Fruit fly (Drosophila melanogaster): ENCODE results near the gene CG32259.

CG32259 gene

dm6 chr3L:4047635-4048034, 21.5 kb upstream of the CG32259 start, which contains the start of gene Dpy-30L2:
Dpy-30L2 (minus strand) TSS chr3L:4047735.
- TF ChIP-seq cic (GFP tag; optimal IDR thresholded peaks at IDR 0.05) (no peak), CG7101 (tag; optimal IDR thresholded peaks at IDR 0.05) (no peak), CG14711 (tag; optimal IDR thresholded peaks at IDR 0.05) (no peak), tj (GFP tag; optimal IDR thresholded peaks at IDR 0.05) (no peak), Mnt (GFP tag; optimal IDR thresholded peaks at IDR 0.05) (no peak), cnc (optimal IDR thresholded peaks at IDR 0.05) (no peak), bab1 (GFP tag; optimal IDR thresholded peaks at IDR 0.05) (no peak), Crg-1 (GFP tag; optimal IDR thresholded peaks at IDR 0.05) (no peak), kay (GFP tag; ENCODE audit: borderline replicate concordance) (no peak), toe (GFP tag; optimal IDR thresholded peaks at IDR 0.05) (no peak), pad (GFP tag; optimal IDR thresholded peaks at IDR 0.05) (no peak), ovo (GFP tag; optimal IDR thresholded peaks at IDR 0.05) (no peak), CG12768 (GFP tag; optimal IDR thresholded peaks at IDR 0.05) (no peak), CG5204 (GFP tag; optimal IDR thresholded peaks at IDR 0.05) (no peak), CG1620 (GFP tag; optimal IDR thresholded peaks at IDR 0.05) (no peak), CG11617 (GFP tag; optimal IDR thresholded peaks at IDR 0.05) (no peak)

dm6 chr3L:4049082-4049481, 20.1 kb upstream of the CG32259 start:
- TF ChIP-seq CG5204 (GFP tag; optimal IDR thresholded peaks at IDR 0.05), result no peak
- no peak for TF ChIP-seq CG12768 (GFP tag; optimal IDR thresholded peaks at IDR 0.05)
- TF ChIP-seq Hr96 (GFP tag; optimal IDR thresholded peaks at IDR 0.05), result no peak
- no peak for TF ChIP-seq Crg-1 (GFP tag; optimal IDR thresholded peaks at IDR 0.05)
- no peak for TF ChIP-seq cic (GFP tag; optimal IDR thresholded peaks at IDR 0.05)
- TF ChIP-seq toe (GFP tag; optimal IDR thresholded peaks at IDR 0.05), result no peak
- no peak for TF ChIP-seq CG7101 (tag; optimal IDR thresholded peaks at IDR 0.05)
- no peak for TF ChIP-seq ovo (GFP tag; optimal IDR thresholded peaks at IDR 0.05)
- TF ChIP-seq Mnt (GFP tag; optimal IDR thresholded peaks at IDR 0.05), result no peak
- no peak for TF ChIP-seq CG14711 (tag; optimal IDR thresholded peaks at IDR 0.05)
- TF ChIP-seq tj (GFP tag; optimal IDR thresholded peaks at IDR 0.05), result no peak
- no peak for TF ChIP-seq kay (GFP tag; ENCODE audit: borderline replicate concordance)
- no peak for TF ChIP-seq bab1 (GFP tag; optimal IDR thresholded peaks at IDR 0.05)
- TF ChIP-seq pad (GFP tag; optimal IDR thresholded peaks at IDR 0.05), result no peak
- no peak for TF ChIP-seq CG11617 (GFP tag; optimal IDR thresholded peaks at IDR 0.05)
- no peak for TF ChIP-seq Clk (GFP tag; optimal IDR thresholded peaks at IDR 0.05)
- no peak for TF ChIP-seq CG33017 (tag; optimal IDR thresholded peaks at IDR 0.05)
- TF ChIP-seq CG1620 (GFP tag; optimal IDR thresholded peaks at IDR 0.05), result no peak
- TF ChIP-seq cnc (optimal IDR thresholded peaks at IDR 0.05), result no peak
- no peak for TF ChIP-seq CG7045 (GFP tag; optimal IDR thresholded peaks at IDR 0.05)

dm6 chr3L:4055438-4055962, 13.7 kb upstream of the CG32259 start:
- TF ChIP-seq cic (GFP tag; optimal IDR thresholded peaks at IDR 0.05) (no peak), ovo (GFP tag; optimal IDR thresholded peaks at IDR 0.05) (no peak), toe (GFP tag; optimal IDR thresholded peaks at IDR 0.05) (no peak), tj (GFP tag; optimal IDR thresholded peaks at IDR 0.05) (no peak), Hr96 (GFP tag; optimal IDR thresholded peaks at IDR 0.05) (no peak), bab1 (GFP tag; optimal IDR thresholded peaks at IDR 0.05) (no peak), CG5204 (GFP tag; optimal IDR thresholded peaks at IDR 0.05) (no peak), cnc (optimal IDR thresholded peaks at IDR 0.05) (no peak), CG7045 (GFP tag; optimal IDR thresholded peaks at IDR 0.05) (no peak), CG14711 (tag; optimal IDR thresholded peaks at IDR 0.05) (no peak), CG1620 (GFP tag; optimal IDR thresholded peaks at IDR 0.05) (no peak), CG11617 (GFP tag; optimal IDR thresholded peaks at IDR 0.05) (no peak), kay (GFP tag; ENCODE audit: borderline replicate concordance) (no peak), CG7101 (tag; optimal IDR thresholded peaks at IDR 0.05) (no peak), CG33017 (tag; optimal IDR thresholded peaks at IDR 0.05) (no peak)

- no peak for TF ChIP-seq CG12768 (GFP tag; optimal IDR thresholded peaks at IDR 0.05)
- no peak for TF ChIP-seq Clk (GFP tag; optimal IDR thresholded peaks at IDR 0.05)
- no peak for TF ChIP-seq bab1 (GFP tag; optimal IDR thresholded peaks at IDR 0.05)
- no peak for TF ChIP-seq cic (GFP tag; optimal IDR thresholded peaks at IDR 0.05)
- TF ChIP-seq kay (GFP tag; ENCODE audit: borderline replicate concordance), result no peak
- no peak for TF ChIP-seq cnc (optimal IDR thresholded peaks at IDR 0.05)
- TF ChIP-seq CG7101 (tag; optimal IDR thresholded peaks at IDR 0.05), result no peak
- TF ChIP-seq ovo (GFP tag; optimal IDR thresholded peaks at IDR 0.05), result no peak
- no peak for TF ChIP-seq tj (GFP tag; optimal IDR thresholded peaks at IDR 0.05)
- no peak for TF ChIP-seq CG5204 (GFP tag; optimal IDR thresholded peaks at IDR 0.05)
- no peak for TF ChIP-seq Mnt (GFP tag; optimal IDR thresholded peaks at IDR 0.05)
- no peak for TF ChIP-seq CG14711 (tag; optimal IDR thresholded peaks at IDR 0.05)
- TF ChIP-seq CG33017 (tag; optimal IDR thresholded peaks at IDR 0.05), result no peak
- TF ChIP-seq Hr96 (GFP tag; optimal IDR thresholded peaks at IDR 0.05), result no peak
Measured at dm6 chr3L:4056812-4057211, 12.4 kb upstream of the CG32259 start.

dm6 chr3L:4059293-4059820, 9.8 kb upstream of the CG32259 start, which contains the start of gene Ugt305A1:
Ugt305A1 (plus strand) TSS chr3L:4059770.
- TF ChIP-seq Crg-1 (GFP tag; optimal IDR thresholded peaks at IDR 0.05) (no peak), CG7101 (tag; optimal IDR thresholded peaks at IDR 0.05) (peak; percentile 6), Mnt (GFP tag; optimal IDR thresholded peaks at IDR 0.05) (no peak), toe (GFP tag; optimal IDR thresholded peaks at IDR 0.05) (no peak), CG5204 (GFP tag; optimal IDR thresholded peaks at IDR 0.05) (peak; percentile 30)

dm6 chr3L:4061921-4062474, 7.2 kb upstream of the CG32259 start, which contains the start of gene dib:
dib (plus strand) TSS chr3L:4062292.
- TF ChIP-seq CG11617 (GFP tag; optimal IDR thresholded peaks at IDR 0.05), result no peak
- TF ChIP-seq cnc (optimal IDR thresholded peaks at IDR 0.05), result no peak
- peak; percentile 47 for TF ChIP-seq bab1 (GFP tag; optimal IDR thresholded peaks at IDR 0.05)
- no peak for TF ChIP-seq Crg-1 (GFP tag; optimal IDR thresholded peaks at IDR 0.05)
- TF ChIP-seq CG14711 (tag; optimal IDR thresholded peaks at IDR 0.05), result no peak
- TF ChIP-seq pad (GFP tag; optimal IDR thresholded peaks at IDR 0.05), result peak; percentile 73
- TF ChIP-seq tj (GFP tag; optimal IDR thresholded peaks at IDR 0.05), result peak; percentile 91

Data from whole organism, adult.